Fruit fly (Drosophila melanogaster) whole organism, adult: ENCODE results near the gene CG32271.

Experiments
- CG1620 ChIP-seq: fragments of 200-800 bp; sonication (Bioruptor generic); optimal IDR thresholded peaks from 2 replicates; lab custom pipeline; 2016; ENCODE audit warnings: missing biosample characterization, missing genetic modification characterization
- CG7101 ChIP-seq: fragments of 200-800 bp; sonication (Bioruptor generic); optimal IDR thresholded peaks from 2 replicates; lab custom pipeline; 2018; ENCODE audit warnings: missing biosample characterization, mild to moderate bottlenecking, missing genetic modification characterization, moderate library complexity
- Crg-1 ChIP-seq: fragments of 200-800 bp; sonication (Bioruptor generic); optimal IDR thresholded peaks from 2 replicates; lab custom pipeline; 2016; ENCODE audit warnings: missing biosample characterization, missing genetic modification characterization
- Hr96 ChIP-seq: fragments of 200-800 bp; sonication (Bioruptor generic); optimal IDR thresholded peaks from 2 replicates; lab custom pipeline; 2016; ENCODE audit warnings: missing biosample characterization, missing genetic modification characterization
- bab1 ChIP-seq: fragments of 200-800 bp; sonication (Bioruptor generic); optimal IDR thresholded peaks from 3 replicates; lab custom pipeline; 2019; ENCODE audit warnings: missing biosample characterization, mild to moderate bottlenecking, missing genetic modification characterization, moderate library complexity
- cic ChIP-seq: fragments of 200-800 bp; sonication (Bioruptor generic); optimal IDR thresholded peaks from 2 replicates; lab custom pipeline; 2017; ENCODE audit warnings: missing biosample characterization, mild to moderate bottlenecking, missing genetic modification characterization, moderate library complexity
- cnc ChIP-seq, 2 experiments: fragments of >200 bp; optimal IDR thresholded peaks; 2 replicates each; lab custom pipeline; 2017
- kay ChIP-seq: fragments of 200-800 bp; sonication (Bioruptor generic); peaks from one replicate; lab custom pipeline; 2016; ENCODE audit warnings: missing biosample characterization, missing genetic modification characterization, borderline replicate concordance
- ovo ChIP-seq: fragments of 200-800 bp; sonication (Bioruptor generic); optimal IDR thresholded peaks from 2 replicates; lab custom pipeline; 2016; ENCODE audit warnings: missing biosample characterization, missing genetic modification characterization
- pad ChIP-seq: fragments of 200-800 bp; sonication (Bioruptor generic); optimal IDR thresholded peaks from 3 replicates; lab custom pipeline; 2017; ENCODE audit warnings: missing biosample characterization, missing genetic modification characterization, mild to moderate bottlenecking, moderate library complexity, missing genetic modification reagents
- tj ChIP-seq: fragments of 200-800 bp; sonication (Bioruptor generic); optimal IDR thresholded peaks from 3 replicates; lab custom pipeline; 2017; ENCODE audit warnings: missing biosample characterization, mild to moderate bottlenecking, missing genetic modification characterization, moderate library complexity
- toe ChIP-seq: fragments of 200-800 bp; sonication (Bioruptor generic); optimal IDR thresholded peaks from 2 replicates; lab custom pipeline; 2016; ENCODE audit warnings: missing biosample characterization, missing genetic modification characterization

dm6 chr3L:3203062-3203461 is at the start of gene CG32271:
- no peak for TF ChIP-seq bab1
- TF ChIP-seq Hr96 (GFP tag; lab: Kevin White, UChicago): no peak
- TF ChIP-seq kay (GFP tag; lab: Kevin White, UChicago): no peak
- TF ChIP-seq cnc (optimal IDR thresholded peaks at IDR 0.05; lab: Kevin White, UChicago): no peak
- no peak for TF ChIP-seq cic (GFP tag; lab: Kevin White, UChicago)
- no peak for TF ChIP-seq CG7101 (tag; lab: Kevin White, UChicago)
- TF ChIP-seq Crg-1 (GFP tag; lab: Kevin White, UChicago): no peak
- TF ChIP-seq pad: no peak
- TF ChIP-seq toe: no peak
- no peak for TF ChIP-seq tj (GFP tag; lab: Kevin White, UChicago)
- TF ChIP-seq CG1620 (GFP tag; lab: Kevin White, UChicago): no peak
- TF ChIP-seq ovo: no peak
